Fruit fly (Drosophila melanogaster) S2 (cell line): Measurements from ENCODE around the gene GIIIspla2.

Experiments used
- CG8478 ChIP-seq: fragments of >200 bp; optimal IDR thresholded peaks from 2 replicates; lab custom pipeline; 2018
- CTCF ChIP-seq, 2 experiments: fragments of >200 bp; optimal IDR thresholded peaks; 2 replicates each; lab custom pipeline; 2018

- TF ChIP-seq CTCF (optimal IDR thresholded peaks at IDR 0.05; lab: Kevin White, UChicago) (no peak), CG8478 (no peak)
Observed at dm6 chrX:8115343-8115676, 42.1 kb upstream of the GIIIspla2 start.
